Worm (Caenorhabditis elegans): ENCODE results near the gene T06A10.2.

- no peak for TF ChIP-seq mep-1 (tag; optimal IDR thresholded peaks at IDR 0.05)
- TF ChIP-seq ztf-11 (tag; optimal IDR thresholded peaks at IDR 0.05): no peak
- no peak for TF ChIP-seq hlh-1 (tag; optimal IDR thresholded peaks at IDR 0.05)
- TF ChIP-seq unc-120 (tag; optimal IDR thresholded peaks at IDR 0.05; ENCODE audit: poor library complexity, severe bottlenecking): no peak
- TF ChIP-seq lin-13 (tag; optimal IDR thresholded peaks at IDR 0.05): no peak
Observed at ce11 chrIV:16919212-16919775, 23.9 kb downstream of the T06A10.2 start, which contains the start of the genes Y116A8C.470 and Y116A8C.463.
